Worm (Caenorhabditis elegans) whole organism, L1 larva: ENCODE results near the gene hil-1.

Experiments
- C16A3.4 ChIP-seq: fragments of 150-350 bp; optimal IDR thresholded peaks from 2 replicates; lab custom pipeline; 2014; ENCODE audit warnings: missing biosample characterization, missing genetic modification characterization
- Y116A8C.19 ChIP-seq: sonication (generic microtip); optimal IDR thresholded peaks from 2 replicates; lab custom pipeline; 2016; ENCODE audit warnings: missing compliant biosample characterization, missing genetic modification characterization, borderline replicate concordance
- alr-1 ChIP-seq: fragments of 200-800 bp; sonication (Bioruptor generic); optimal IDR thresholded peaks from 2 replicates; lab custom pipeline; 2018; ENCODE audit warnings: borderline replicate concordance, mild to moderate bottlenecking, missing genetic modification characterization, missing compliant biosample characterization
- aly-2 ChIP-seq: fragments of 150-350 bp; optimal IDR thresholded peaks from 2 replicates; lab custom pipeline; 2014; ENCODE audit warnings: missing biosample characterization, missing genetic modification characterization
- ama-1 ChIP-seq: fragments of 150-350 bp; optimal IDR thresholded peaks from 2 replicates; lab custom pipeline; 2014
- blmp-1 ChIP-seq: fragments of 150-350 bp; optimal IDR thresholded peaks from 2 replicates; lab custom pipeline; 2014; ENCODE audit warnings: missing biosample characterization, missing genetic modification characterization
- ceh-82 ChIP-seq, 3 experiments: fragments of 150-350 bp in 1 of 3; sonication (generic microtip) in 2 of 3; optimal IDR thresholded peaks; 2 replicates each; lab custom pipeline; 2014 to 2017; ENCODE audit warnings: missing biosample characterization in 3 of 3, missing genetic modification characterization in 3 of 3
- efl-1 ChIP-seq, 4 experiments: fragments of 150-350 bp; optimal IDR thresholded peaks in 3 of 4; peaks in 1 of 4; 1 replicate in 1 of 4; 2 replicates in 3 of 4; lab custom pipeline; 2014; ENCODE audit warnings: missing biosample characterization in 2 of 4, missing genetic modification characterization in 2 of 4, missing genetic modification reagents in 2 of 4
- lsy-2 ChIP-seq, 2 experiments: fragments of 150-350 bp; optimal IDR thresholded peaks; 2 replicates each; lab custom pipeline; 2014; ENCODE audit warnings: missing biosample characterization in 2 of 2, missing genetic modification characterization in 2 of 2
- mdl-1 ChIP-seq, 2 experiments: fragments of 150-350 bp; optimal IDR thresholded peaks; 2 replicates each; lab custom pipeline; 2014 to 2017; ENCODE audit warnings: missing biosample characterization in 2 of 2, missing genetic modification characterization in 2 of 2, inconsistent platforms in 1 of 2
- nhr-237 ChIP-seq: fragments of 150-350 bp; optimal IDR thresholded peaks from 2 replicates; lab custom pipeline; 2014; ENCODE audit warnings: missing biosample characterization, missing genetic modification characterization
- nhr-76 ChIP-seq: sonication (generic microtip); optimal IDR thresholded peaks from 2 replicates; lab custom pipeline; 2017; ENCODE audit warnings: missing biosample characterization, missing genetic modification characterization
- rnt-1 ChIP-seq: sonication (generic microtip); optimal IDR thresholded peaks from 2 replicates; lab custom pipeline; 2016; ENCODE audit warnings: mild to moderate bottlenecking, missing genetic modification characterization, moderate library complexity, missing compliant biosample characterization
- unc-62 ChIP-seq: fragments of 150-350 bp; optimal IDR thresholded peaks from 2 replicates; lab custom pipeline; 2014; ENCODE audit warnings: missing biosample characterization, missing genetic modification reagents, missing genetic modification characterization

- TF ChIP-seq unc-62 (GFP tag; lab: Kevin White, UChicago): no peak
- TF ChIP-seq ceh-82 (tag; optimal IDR thresholded peaks at IDR 0.05; lab: Kevin White, UChicago): no peak
- no peak for TF ChIP-seq aly-2 (tag; lab: Kevin White, UChicago)
- TF ChIP-seq nhr-237 (tag; lab: Kevin White, UChicago): no peak
- no peak for TF ChIP-seq rnt-1 (tag; lab: Kevin White, UChicago)
- TF ChIP-seq blmp-1: no peak
- no peak for TF ChIP-seq C16A3.4 (tag; lab: Kevin White, UChicago)
- TF ChIP-seq nhr-76 (tag; lab: Kevin White, UChicago): no peak
- no peak for TF ChIP-seq mdl-1 (tag; optimal IDR thresholded peaks at IDR 0.05; lab: Kevin White, UChicago)
- no peak for TF ChIP-seq efl-1 (optimal IDR thresholded peaks at IDR 0.05; lab: Kevin White, UChicago)
- no peak for TF ChIP-seq efl-1 (GFP tag; optimal IDR thresholded peaks at IDR 0.05 in 1 of 2; lab: Kevin White, UChicago)
- no peak for TF ChIP-seq ama-1 (lab: Kevin White, UChicago)
- no peak for TF ChIP-seq Y116A8C.19 (tag; lab: Kevin White, UChicago)
- no peak for TF ChIP-seq alr-1 (tag; lab: Kevin White, UChicago)
- TF ChIP-seq lsy-2 (tag; optimal IDR thresholded peaks at IDR 0.05; lab: Kevin White, UChicago): no peak
These were observed 13.0 kb upstream of the hil-1 start, which contains the start of gene C30G7.2 for ce11 chrV:14936587-14936986.
